Fruit fly (Drosophila melanogaster): ENCODE results near the gene CG32024.
A peak's percentile ranks its signal among the peaks of the same experiment; 100 is the strongest.

DNA sequence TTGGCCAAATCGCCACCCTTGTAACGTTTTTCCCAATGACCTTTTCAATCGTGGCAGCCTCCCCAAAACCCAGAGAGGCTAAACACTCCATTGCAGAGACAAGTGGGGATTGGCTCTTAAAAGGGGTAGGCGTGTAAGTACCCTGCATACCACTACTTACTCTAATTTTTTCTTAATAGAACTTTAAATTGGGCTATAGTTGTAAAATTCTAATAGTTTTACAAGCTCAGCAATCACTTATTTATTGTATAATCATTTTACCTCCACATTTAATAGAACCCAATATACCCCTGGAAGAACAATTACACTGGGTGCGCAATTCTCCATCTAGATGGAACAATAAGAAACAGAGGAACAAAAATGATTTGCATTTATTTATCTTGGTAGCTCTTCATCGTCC is 34.4 kb downstream of the CG32024 start:
- TF ChIP-seq CG12391 (tag; optimal IDR thresholded peaks at IDR 0.05): peak; percentile 79
- TF ChIP-seq CG6791 (GFP tag; IDR thresholded peaks at IDR 0.05; ENCODE audit: partially characterized antibody): no peak
- TF ChIP-seq wor (GFP tag; IDR thresholded peaks at IDR 0.05): peak; percentile 55
- TF ChIP-seq pb (GFP tag; optimal IDR thresholded peaks at IDR 0.05): no peak
- peak; percentile 68 for TF ChIP-seq CG4404 (GFP tag; IDR thresholded peaks at IDR 0.05)
- peak; percentile 48 for TF ChIP-seq CG13624 (GFP tag; optimal IDR thresholded peaks at IDR 0.05)
- TF ChIP-seq D19B (GFP tag; optimal IDR thresholded peaks at IDR 0.05): peak; percentile 94
- peak; percentile 57; the same call in 1 of the 2 replicates for TF ChIP-seq onecut (GFP tag; IDR thresholded peaks at IDR 0.05)
- peak; percentile 72 for TF ChIP-seq ara (GFP tag; IDR thresholded peaks at IDR 0.05)
- TF ChIP-seq Dref (GFP tag; IDR thresholded peaks at IDR 0.05): no peak
- TF ChIP-seq CG34422 (GFP tag; IDR thresholded peaks at IDR 0.05): peak; percentile 69; the same call in 1 of the 3 replicates
- TF ChIP-seq schlank (tag; optimal IDR thresholded peaks at IDR 0.05): no peak

All from whole organism, embryonic.